Worm (Caenorhabditis elegans): ENCODE measurements around the gene K12H4.5.

DNA sequence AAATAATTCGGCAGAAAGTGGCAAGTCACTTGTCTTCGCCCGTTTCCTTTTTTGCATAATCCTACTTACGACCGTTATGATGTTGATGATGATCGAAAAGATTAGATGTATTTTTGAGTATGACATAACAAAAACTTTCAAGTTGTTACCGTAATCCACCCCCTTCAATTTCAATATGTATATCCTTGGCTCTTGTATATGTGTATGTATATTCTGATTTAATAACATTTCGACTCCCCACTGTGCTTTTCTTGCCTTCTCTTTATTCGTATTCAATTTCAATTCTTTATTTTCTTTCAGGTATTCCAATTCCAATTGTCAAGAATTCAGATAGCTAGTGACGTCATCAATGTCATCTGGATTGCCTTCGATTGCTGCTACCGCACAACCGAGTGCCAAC lies 22.7 kb downstream of the K12H4.5 start, which contains the start of gene pros-1:
- TF ChIP-seq B0336.3 (GFP tag; IDR thresholded peaks at IDR 0.05): no peak
- no peak for TF ChIP-seq lin-54 (GFP tag; optimal IDR thresholded peaks at IDR 0.05)
- no peak for TF ChIP-seq nfyb-1 (GFP tag; IDR thresholded peaks at IDR 0.05)
- TF ChIP-seq cebp-1 (GFP tag; IDR thresholded peaks at IDR 0.05): no peak
- no peak for TF ChIP-seq cebp-1 (tag; optimal IDR thresholded peaks at IDR 0.05)
- TF ChIP-seq unc-62 (GFP tag; optimal IDR thresholded peaks at IDR 0.05): no peak
- TF ChIP-seq hrde-1 (tag; optimal IDR thresholded peaks at IDR 0.05; ENCODE audit: borderline replicate concordance): no peak
- TF ChIP-seq Y53G8AR.9 (GFP tag; conservative IDR thresholded peaks at IDR 0.05): no peak
- no peak for TF ChIP-seq ama-1 (optimal IDR thresholded peaks at IDR 0.05)
- no peak for TF ChIP-seq ama-1 (GFP tag; optimal IDR thresholded peaks at IDR 0.05)
- no peak for TF ChIP-seq F49E8.2 (tag; optimal IDR thresholded peaks at IDR 0.05; ENCODE audit: insufficient read depth)
- no peak for TF ChIP-seq him-1 (tag; optimal IDR thresholded peaks at IDR 0.05)
